Fruit fly (Drosophila melanogaster): ENCODE results near the gene CG14453.

CG14453 gene

DNA sequence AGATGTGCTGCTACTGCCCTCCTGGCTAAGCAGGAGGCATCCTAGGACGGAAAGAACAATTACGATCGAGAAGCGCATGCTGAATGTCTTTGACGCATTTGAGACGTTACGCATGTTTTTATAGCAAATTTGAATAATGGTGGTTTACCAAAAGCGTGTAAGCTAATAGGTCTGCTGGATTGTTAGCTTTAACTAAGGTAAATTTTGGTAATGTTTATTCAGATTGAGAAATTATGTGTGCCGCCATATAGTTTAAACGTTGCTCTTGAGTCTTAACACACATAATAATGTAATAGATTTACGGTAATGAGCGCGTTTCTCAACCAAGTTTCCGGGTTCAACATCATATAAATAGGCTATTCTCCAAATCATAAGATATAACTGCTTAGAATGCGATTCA is at the start of gene CG14453, which contains the start of gene CG12546:
Gene CG14453 (plus strand): TSS at position 372 of the 400 bp plus-strand sequence.
Gene CG12546 (minus strand): TSS at position 101 of the 400 bp plus-strand sequence.
- TF ChIP-seq pan (optimal IDR thresholded peaks at IDR 0.05) (no peak), EcR (GFP tag; optimal IDR thresholded peaks at IDR 0.05) (no peak)

DNA sequence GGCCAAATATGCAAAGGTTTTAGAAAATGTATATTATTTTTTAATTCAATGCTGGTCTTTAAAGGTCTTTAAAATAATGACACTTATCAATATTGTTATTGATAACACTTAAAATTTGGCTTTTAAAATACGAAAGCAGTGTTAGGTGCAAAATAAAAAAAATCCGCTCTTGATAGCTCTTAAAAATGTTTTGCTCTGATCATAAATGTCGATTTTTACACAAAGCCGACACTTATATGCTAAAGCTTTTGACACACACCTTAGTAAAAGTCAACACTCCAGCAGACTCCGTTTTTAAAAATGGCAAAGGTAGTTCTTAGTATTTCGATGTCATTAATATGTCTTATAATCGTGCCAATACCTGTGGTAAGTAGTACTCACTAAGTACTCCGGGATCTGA is 48.6 kb upstream of the CG14453 start, which contains the start of gene CG33766:
Gene CG33766 (plus strand): TSS at position 301 of the 400 bp plus-strand sequence.
- TF ChIP-seq usp (GFP tag; optimal IDR thresholded peaks at IDR 0.05) (no peak), EcR (GFP tag; optimal IDR thresholded peaks at IDR 0.05) (no peak), psq (optimal IDR thresholded peaks at IDR 0.05) (no peak), CG8478 (optimal IDR thresholded peaks at IDR 0.05) (no peak), pan (optimal IDR thresholded peaks at IDR 0.05) (no peak), Dll (optimal IDR thresholded peaks at IDR 0.05) (no peak)

DNA sequence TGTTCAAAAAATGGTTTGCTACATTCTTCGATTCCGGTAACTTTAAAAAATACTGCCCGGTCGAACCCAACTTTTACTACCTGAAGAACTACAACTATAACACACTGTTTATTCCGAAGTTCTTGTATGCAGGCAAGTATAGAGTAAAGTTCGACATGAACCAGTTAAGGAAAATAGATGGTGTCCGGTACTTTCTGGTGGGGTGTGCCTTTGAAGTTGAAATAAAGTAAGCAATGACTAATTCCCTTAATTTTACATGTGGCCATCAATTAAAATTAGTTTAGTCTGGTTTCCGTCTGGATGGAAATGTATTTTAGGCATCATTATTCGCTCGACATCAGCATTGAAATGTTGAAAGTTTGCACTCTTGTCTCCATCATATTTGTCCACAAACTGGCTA is 47.9 kb upstream of the CG14453 start, which contains the start of gene CG33767:
Gene CG33767 (plus strand): TSS at position 301 of the 400 bp plus-strand sequence.
- TF ChIP-seq CG8478 (optimal IDR thresholded peaks at IDR 0.05): no peak
- TF ChIP-seq Dll (optimal IDR thresholded peaks at IDR 0.05): no peak
- TF ChIP-seq usp (GFP tag; optimal IDR thresholded peaks at IDR 0.05): no peak
- no peak for TF ChIP-seq psq (optimal IDR thresholded peaks at IDR 0.05)
- TF ChIP-seq pan (optimal IDR thresholded peaks at IDR 0.05): no peak
- no peak for TF ChIP-seq EcR (GFP tag; optimal IDR thresholded peaks at IDR 0.05)

DNA sequence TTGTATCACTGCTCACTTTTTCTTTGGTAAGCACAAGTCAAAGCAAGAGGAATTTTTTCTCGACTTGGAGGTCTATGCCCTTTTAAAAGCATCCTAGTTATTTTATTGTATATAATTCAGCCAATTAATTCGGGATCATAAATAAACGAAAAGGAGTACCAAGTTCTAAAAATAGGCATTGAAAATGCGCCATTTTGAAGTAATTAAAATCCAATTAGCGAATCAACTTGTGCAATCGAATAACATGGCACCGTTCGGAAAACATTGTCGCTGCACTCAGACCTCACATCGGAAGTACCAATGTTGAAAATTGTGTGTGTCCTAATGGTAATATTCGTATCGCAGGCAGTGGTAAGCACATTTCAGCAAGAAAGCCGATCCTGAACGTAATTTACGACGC is 47.0 kb upstream of the CG14453 start, which contains the start of gene CG33768:
Gene CG33768 (plus strand): TSS at position 301 of the 400 bp plus-strand sequence.
- no peak for TF ChIP-seq pan (optimal IDR thresholded peaks at IDR 0.05)
- no peak for TF ChIP-seq usp (GFP tag; optimal IDR thresholded peaks at IDR 0.05)
- TF ChIP-seq Dll (optimal IDR thresholded peaks at IDR 0.05): no peak
- TF ChIP-seq EcR (GFP tag; optimal IDR thresholded peaks at IDR 0.05): no peak
- no peak for TF ChIP-seq CG8478 (optimal IDR thresholded peaks at IDR 0.05)

DNA sequence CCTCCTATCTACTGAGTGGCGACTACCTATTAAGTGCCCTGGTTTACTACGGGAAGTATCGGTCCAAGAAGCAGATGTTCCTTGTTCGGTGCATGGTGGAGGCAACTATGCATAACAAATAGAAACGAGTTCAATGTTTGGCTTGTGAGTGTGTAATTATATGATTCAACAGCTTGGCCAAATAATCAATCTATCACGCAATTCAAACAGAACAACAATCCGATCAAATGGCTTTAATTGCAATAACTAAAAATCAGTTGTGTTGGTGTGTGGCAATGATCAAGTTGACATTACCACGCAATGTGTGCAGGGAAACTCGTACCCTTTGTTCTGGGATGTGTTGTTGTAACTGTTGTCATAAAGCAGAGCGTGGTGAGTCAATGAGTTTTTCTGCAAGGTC is 46.3 kb upstream of the CG14453 start, which contains the start of gene CG33769:
Gene CG33769 (plus strand): TSS at position 301 of the 400 bp plus-strand sequence.
- TF ChIP-seq pan (optimal IDR thresholded peaks at IDR 0.05) (no peak), CG8478 (optimal IDR thresholded peaks at IDR 0.05) (no peak), EcR (GFP tag; optimal IDR thresholded peaks at IDR 0.05) (no peak)

DNA sequence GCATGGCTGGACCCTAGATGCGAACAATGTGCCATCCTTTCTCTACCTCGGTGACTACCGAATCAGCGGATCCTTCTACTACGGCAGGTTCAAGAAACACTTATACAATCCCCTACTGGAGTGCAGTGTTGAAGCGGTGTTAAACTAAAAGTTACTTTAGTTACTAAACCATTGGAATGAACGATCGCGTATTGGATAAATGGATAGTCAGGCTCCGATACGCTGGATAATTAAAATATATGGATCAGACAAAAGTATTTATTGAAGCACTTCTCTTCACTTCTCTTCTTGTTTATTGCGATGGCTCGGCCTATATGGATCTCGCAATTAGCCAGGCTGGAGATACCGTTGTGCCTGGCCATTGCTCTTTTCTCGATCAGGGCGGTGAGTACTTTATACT is 45.5 kb upstream of the CG14453 start, which contains the start of gene CG33770:
Gene CG33770 (plus strand): TSS at position 301 of the 400 bp plus-strand sequence.
- TF ChIP-seq EcR (GFP tag; optimal IDR thresholded peaks at IDR 0.05) (no peak), CG8478 (optimal IDR thresholded peaks at IDR 0.05) (no peak), psq (optimal IDR thresholded peaks at IDR 0.05) (no peak), Dll (optimal IDR thresholded peaks at IDR 0.05) (no peak)

DNA sequence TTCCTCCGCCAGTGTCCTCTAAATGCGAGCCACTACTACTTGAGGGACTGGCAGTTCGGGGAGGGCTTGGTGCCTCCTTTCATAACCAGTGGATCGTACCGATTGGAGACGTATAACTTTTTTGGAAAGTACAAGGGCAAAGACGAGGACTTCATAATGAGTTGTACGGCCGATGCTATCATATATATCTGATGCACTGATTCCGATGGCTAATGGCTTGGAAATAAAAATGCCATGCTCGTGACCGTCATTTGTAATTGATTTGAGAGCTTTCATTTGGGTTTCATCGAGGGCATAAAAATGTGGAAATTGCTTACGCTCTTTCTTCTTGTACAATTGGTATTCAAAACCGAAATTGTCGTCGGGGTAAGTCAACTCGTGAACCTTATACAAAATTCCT is 44.8 kb upstream of the CG14453 start, which contains the start of gene CG33771:
Gene CG33771 (plus strand): TSS at position 301 of the 400 bp plus-strand sequence.
- TF ChIP-seq EcR (GFP tag; optimal IDR thresholded peaks at IDR 0.05) (no peak), Dll (optimal IDR thresholded peaks at IDR 0.05) (no peak), usp (GFP tag; optimal IDR thresholded peaks at IDR 0.05) (no peak), psq (optimal IDR thresholded peaks at IDR 0.05) (no peak), CG8478 (optimal IDR thresholded peaks at IDR 0.05) (no peak), pan (optimal IDR thresholded peaks at IDR 0.05) (no peak)

DNA sequence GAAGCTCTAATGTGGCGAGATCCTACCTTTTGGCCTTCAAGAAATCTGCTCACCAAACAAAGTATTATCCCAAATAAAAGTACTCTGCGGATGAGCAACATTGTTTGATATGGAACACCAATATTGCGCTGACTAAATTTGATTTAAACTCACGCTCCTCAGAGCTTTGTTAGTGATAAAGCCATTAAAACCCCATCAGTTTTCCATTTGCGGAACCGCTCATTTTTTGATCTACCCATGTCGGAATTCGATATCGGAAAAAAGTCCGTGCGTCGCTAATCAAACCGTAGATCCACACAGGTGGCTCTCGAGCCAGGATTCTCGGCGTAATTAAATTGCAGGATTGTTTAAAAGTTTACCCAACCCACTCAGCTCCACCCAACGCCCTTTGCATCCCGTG is 41.5 kb upstream of the CG14453 start, which contains the start of gene CG33772:
Gene CG33772 (minus strand): TSS at position 101 of the 400 bp plus-strand sequence.
- TF ChIP-seq CG8478 (optimal IDR thresholded peaks at IDR 0.05) (no peak), Dll (optimal IDR thresholded peaks at IDR 0.05) (no peak), pan (optimal IDR thresholded peaks at IDR 0.05) (no peak), usp (GFP tag; optimal IDR thresholded peaks at IDR 0.05) (no peak), EcR (GFP tag; optimal IDR thresholded peaks at IDR 0.05) (no peak), psq (optimal IDR thresholded peaks at IDR 0.05) (no peak)

DNA sequence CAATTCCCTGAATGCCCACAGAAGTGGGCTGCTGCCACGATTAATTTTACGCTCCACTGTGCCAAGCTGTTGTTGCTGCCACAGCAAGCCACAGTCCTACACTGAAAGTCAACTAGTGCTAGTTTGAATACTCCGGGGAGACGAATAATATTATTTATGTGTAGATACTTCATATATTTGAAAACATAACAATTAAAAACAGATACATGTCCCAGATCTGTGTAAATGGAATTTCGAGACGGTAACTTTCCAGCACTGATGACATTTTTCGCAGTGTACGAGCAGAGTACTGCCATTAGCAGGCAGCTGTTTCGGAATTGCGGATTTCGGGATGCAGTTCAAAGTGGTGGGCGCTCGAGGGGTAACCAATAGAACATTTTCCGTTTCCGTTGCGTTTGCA is 28.8 kb upstream of the CG14453 start:
- no peak for TF ChIP-seq Dll (optimal IDR thresholded peaks at IDR 0.05)
- TF ChIP-seq CG8478 (optimal IDR thresholded peaks at IDR 0.05): no peak
- TF ChIP-seq usp (GFP tag; optimal IDR thresholded peaks at IDR 0.05): no peak
- no peak for TF ChIP-seq EcR (GFP tag; optimal IDR thresholded peaks at IDR 0.05)

DNA sequence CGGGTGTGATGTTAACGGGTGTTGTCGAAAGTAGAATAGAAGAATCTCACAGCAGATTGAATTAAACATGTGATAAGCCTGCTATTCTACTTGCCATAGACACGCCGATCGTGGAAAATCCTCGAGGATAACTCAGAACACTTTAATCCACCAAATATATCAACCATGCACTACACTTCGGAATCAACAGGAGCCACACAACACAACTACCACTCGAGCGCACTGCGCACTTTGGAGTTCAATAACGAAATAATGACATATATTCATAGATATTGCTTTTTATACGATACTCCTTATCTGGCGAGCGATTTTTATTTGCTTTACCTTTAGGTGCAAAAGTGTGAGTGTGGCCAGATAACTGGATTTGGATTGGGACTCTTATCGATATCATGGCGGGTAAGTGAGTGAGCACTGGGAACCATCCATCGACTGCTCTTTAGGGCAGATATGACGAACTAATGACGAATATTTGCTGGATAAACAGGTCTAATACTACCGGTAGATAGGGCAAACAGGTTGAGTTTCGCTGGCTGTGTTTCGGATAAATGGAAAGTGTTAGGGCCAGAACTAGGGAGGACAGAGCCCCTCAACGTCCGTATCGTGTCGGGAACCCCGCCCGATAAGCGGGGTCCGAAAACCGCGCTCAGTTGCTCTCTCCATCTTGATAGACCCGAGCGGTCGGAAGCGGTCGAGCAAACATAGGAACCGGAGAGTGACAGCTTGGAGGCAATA is 24.4 kb upstream of the CG14453 start, which contains the start of gene Jhbp6:
Gene Jhbp6 (plus strand): TSS at position 682 of the 732 bp plus-strand sequence.
- TF ChIP-seq EcR (GFP tag; optimal IDR thresholded peaks at IDR 0.05) (no peak), Dll (optimal IDR thresholded peaks at IDR 0.05) (no peak), usp (GFP tag; optimal IDR thresholded peaks at IDR 0.05) (no peak), pan (optimal IDR thresholded peaks at IDR 0.05) (no peak), psq (optimal IDR thresholded peaks at IDR 0.05) (no peak), CG8478 (optimal IDR thresholded peaks at IDR 0.05) (no peak)

DNA sequence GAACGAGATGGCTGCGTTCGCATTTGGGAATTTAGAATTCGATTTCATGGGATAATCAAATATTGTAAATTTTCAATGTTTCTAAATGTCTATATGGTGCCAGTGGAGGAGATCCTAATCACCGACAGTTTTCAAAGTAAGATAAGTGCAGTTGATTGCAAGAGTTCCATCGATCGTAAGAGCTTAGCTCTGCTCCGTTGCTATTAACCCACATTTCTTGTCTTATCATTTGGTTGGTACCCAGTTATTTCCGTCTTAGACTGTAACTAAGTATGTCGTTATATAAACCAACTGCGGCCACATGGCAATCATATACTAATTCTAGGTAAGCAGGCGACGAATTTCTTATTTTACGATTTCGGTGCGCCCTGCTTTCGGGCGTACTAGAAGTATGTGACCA is 23.7 kb upstream of the CG14453 start:
- no peak for TF ChIP-seq CG8478 (optimal IDR thresholded peaks at IDR 0.05)
- TF ChIP-seq usp (GFP tag; optimal IDR thresholded peaks at IDR 0.05): no peak
- TF ChIP-seq pan (optimal IDR thresholded peaks at IDR 0.05): no peak
- TF ChIP-seq Dll (optimal IDR thresholded peaks at IDR 0.05): no peak

DNA sequence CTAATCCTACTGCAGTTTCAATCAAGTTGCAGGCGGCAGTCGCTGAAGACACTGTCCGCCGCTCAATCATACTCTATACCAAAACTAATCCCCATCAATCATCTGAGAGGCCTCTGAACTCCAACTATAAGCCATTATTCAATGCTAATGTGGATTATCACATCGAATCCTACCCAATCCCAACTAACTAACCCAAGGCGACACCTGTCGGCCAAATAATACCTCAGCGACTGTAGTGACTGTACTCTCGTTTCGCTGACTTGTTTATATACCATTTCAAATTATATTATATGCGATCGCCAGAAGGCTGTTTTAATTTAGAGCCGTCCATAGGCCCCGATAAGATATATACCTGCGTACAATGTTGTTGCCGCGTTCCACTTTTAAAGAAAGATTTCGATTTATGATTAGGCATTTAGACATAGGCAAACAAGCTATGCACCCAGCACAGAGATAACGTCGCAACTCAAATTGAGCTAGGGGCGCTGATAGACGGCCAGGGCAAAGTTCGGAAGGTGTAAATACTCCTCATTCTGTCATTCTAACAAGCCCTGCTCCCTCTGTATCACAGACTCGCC is 22.1 kb upstream of the CG14453 start:
- no peak for TF ChIP-seq Dll (optimal IDR thresholded peaks at IDR 0.05)
- no peak for TF ChIP-seq EcR (GFP tag; optimal IDR thresholded peaks at IDR 0.05)
- no peak for TF ChIP-seq CG8478 (optimal IDR thresholded peaks at IDR 0.05)
- TF ChIP-seq pan (optimal IDR thresholded peaks at IDR 0.05): no peak

Data from whole organism.